Worm (Caenorhabditis elegans): ENCODE results near the gene srd-13.

DNA sequence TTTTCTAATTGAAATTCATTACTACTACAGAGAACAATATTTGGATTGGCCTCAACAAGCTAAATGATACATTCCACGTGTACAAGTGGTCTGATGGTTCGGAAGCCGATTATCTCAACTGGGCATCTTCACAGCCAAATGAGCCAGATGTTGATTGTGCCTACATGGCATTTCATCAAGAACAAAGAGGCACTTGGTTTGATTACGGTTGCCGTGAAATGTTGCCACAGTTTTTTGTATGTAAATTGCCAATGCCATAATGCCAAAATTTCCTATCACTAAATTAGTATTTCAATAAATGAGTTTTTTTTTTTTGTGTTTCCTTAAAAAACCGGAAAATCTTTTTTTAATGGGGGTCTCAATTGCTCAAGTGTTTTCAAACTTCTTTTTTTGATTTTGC, 19.2 kb upstream of the srd-13 start:
- TF ChIP-seq odd-2 (tag; optimal IDR thresholded peaks at IDR 0.05) = no peak
- TF ChIP-seq ama-1 (optimal IDR thresholded peaks at IDR 0.05) = no peak
- no peak for TF ChIP-seq lin-11 (tag; optimal IDR thresholded peaks at IDR 0.05)
- no peak for TF ChIP-seq rnt-1 (tag; optimal IDR thresholded peaks at IDR 0.05)
- no peak for TF ChIP-seq unc-86 (tag; optimal IDR thresholded peaks at IDR 0.05)
- TF ChIP-seq T23F11.4 (GFP tag; optimal IDR thresholded peaks at IDR 0.05) = no peak
- TF ChIP-seq pha-4 (tag; optimal IDR thresholded peaks at IDR 0.05) = no peak
- no peak for TF ChIP-seq ets-4 (tag; optimal IDR thresholded peaks at IDR 0.05)
- TF ChIP-seq dve-1 (tag; optimal IDR thresholded peaks at IDR 0.05) = no peak
- no peak for TF ChIP-seq nfya-1 (tag; optimal IDR thresholded peaks at IDR 0.05)

Measured in whole organism, late embryonic.